Fruit fly (Drosophila melanogaster) whole organism, embryonic: Measurements from ENCODE around the gene VhaM9.7-d.

Experiments
- Abd-B ChIP-seq: fragments of 200-800 bp; sonication (Bioruptor generic); optimal IDR thresholded peaks from 2 replicates; lab custom pipeline; 2018; ENCODE audit warnings: missing biosample characterization, mild to moderate bottlenecking, missing genetic modification characterization, moderate library complexity
- Ada2b ChIP-seq: fragments of 200-800 bp; sonication (Bioruptor generic); IDR thresholded peaks from 2 replicates; pipeline ENCODE4 v1.3.6; 2022; ENCODE audit warnings: missing biosample characterization, missing genetic modification characterization
- B-H1 ChIP-seq: fragments of 200-800 bp; sonication (Bioruptor generic); IDR thresholded peaks from 3 replicates; pipeline ENCODE4 v1.3.6; 2022; ENCODE audit warnings: missing biosample characterization, missing genetic modification characterization
- CG11247 ChIP-seq: fragments of 200-800 bp; sonication (Bioruptor generic); IDR thresholded peaks from 2 replicates; pipeline ENCODE4 v1.3.6; 2022; ENCODE audit warnings: missing biosample characterization, missing genetic modification characterization
- CG11504 ChIP-seq: fragments of 200-800 bp; sonication (Bioruptor generic); optimal IDR thresholded peaks from 3 replicates; lab custom pipeline; 2019; ENCODE audit warnings: missing biosample characterization, mild to moderate bottlenecking, missing genetic modification characterization, moderate library complexity
- CG12104 ChIP-seq: fragments of 200-800 bp; sonication (Bioruptor generic); optimal IDR thresholded peaks from 3 replicates; lab custom pipeline; 2016; ENCODE audit warnings: missing biosample characterization, missing genetic modification characterization
- CG12769 ChIP-seq: fragments of 200-800 bp; sonication (Bioruptor generic); optimal IDR thresholded peaks from 2 replicates; lab custom pipeline; 2019; ENCODE audit warnings: missing biosample characterization, mild to moderate bottlenecking, missing genetic modification characterization, moderate library complexity
- CG14710 ChIP-seq: fragments of 200-800 bp; sonication (Bioruptor generic); optimal IDR thresholded peaks from 3 replicates; lab custom pipeline; 2019; ENCODE audit warnings: missing biosample characterization, mild to moderate bottlenecking, missing genetic modification characterization, moderate library complexity
- CG2116 ChIP-seq: fragments of 200-800 bp; sonication (Bioruptor generic); optimal IDR thresholded peaks from 3 replicates; lab custom pipeline; 2018; ENCODE audit warnings: missing biosample characterization, mild to moderate bottlenecking, missing genetic modification characterization
- CG2129 ChIP-seq: fragments of 200-800 bp; sonication (Bioruptor generic); IDR thresholded peaks from 2 replicates; pipeline ENCODE4 v1.3.6; 2022; ENCODE audit warnings: missing biosample characterization, missing genetic modification characterization; ENCODE audit not compliant: partially characterized antibody
- CG7372 ChIP-seq: fragments of 200-800 bp; sonication (Bioruptor generic); IDR thresholded peaks from 2 replicates; pipeline ENCODE4 v1.3.6; 2022; ENCODE audit warnings: missing biosample characterization, missing genetic modification characterization
- CG8944 ChIP-seq: fragments of 200-800 bp; sonication (Bioruptor generic); optimal IDR thresholded peaks from 3 replicates; lab custom pipeline; 2016; ENCODE audit warnings: missing biosample characterization, missing genetic modification characterization
- CG9437 ChIP-seq: fragments of 200-800 bp; sonication (Bioruptor generic); optimal IDR thresholded peaks from 2 replicates; lab custom pipeline; 2018; ENCODE audit warnings: missing biosample characterization, mild to moderate bottlenecking, missing genetic modification characterization
- CG9817 ChIP-seq: fragments of 200-800 bp; sonication (Bioruptor generic); optimal IDR thresholded peaks from 2 replicates; lab custom pipeline; 2018; ENCODE audit warnings: missing biosample characterization, mild to moderate bottlenecking, missing genetic modification characterization, moderate library complexity
- CG9876 ChIP-seq: fragments of 200-800 bp; sonication (Bioruptor generic); optimal IDR thresholded peaks from 2 replicates; lab custom pipeline; 2016; ENCODE audit warnings: missing biosample characterization, missing genetic modification characterization
- CkIIα-i1 ChIP-seq: fragments of 200-800 bp; sonication (Bioruptor generic); IDR thresholded peaks from 2 replicates; pipeline ENCODE4 v1.3.6; 2022; ENCODE audit warnings: missing biosample characterization, missing genetic modification characterization
- Dip2 ChIP-seq: fragments of 200-800 bp; sonication (Bioruptor generic); IDR thresholded peaks from 2 replicates; pipeline ENCODE4 v1.3.6; 2022; ENCODE audit warnings: missing biosample characterization, missing genetic modification characterization
- Dref ChIP-seq: fragments of 200-800 bp; sonication (Bioruptor generic); IDR thresholded peaks from 2 replicates; pipeline ENCODE4 v1.3.6; 2022; ENCODE audit warnings: missing biosample characterization, missing genetic modification characterization
- E2f2 ChIP-seq: fragments of 200-800 bp; sonication (Bioruptor generic); IDR thresholded peaks from 2 replicates; pipeline ENCODE4 v1.3.6; 2022; ENCODE audit warnings: missing biosample characterization, missing genetic modification characterization
- Fer1 ChIP-seq: fragments of 200-800 bp; sonication (Bioruptor generic); optimal IDR thresholded peaks from 2 replicates; lab custom pipeline; 2017; ENCODE audit warnings: missing biosample characterization, mild to moderate bottlenecking, missing genetic modification characterization
- Gsc ChIP-seq: fragments of 200-800 bp; sonication (Bioruptor generic); IDR thresholded peaks from 2 replicates; pipeline ENCODE4 v1.3.6; 2022; ENCODE audit warnings: missing biosample characterization, missing genetic modification characterization
- HLH3B ChIP-seq: fragments of 200-800 bp; sonication (Bioruptor generic); IDR thresholded peaks from 2 replicates; pipeline ENCODE4 v1.3.6; 2022; ENCODE audit warnings: missing biosample characterization, missing genetic modification characterization
- HLH4C ChIP-seq: fragments of 200-800 bp; sonication (Bioruptor generic); IDR thresholded peaks from 3 replicates; pipeline ENCODE4 v1.3.6; 2022; ENCODE audit warnings: missing biosample characterization, missing genetic modification characterization; ENCODE audit not compliant: partially characterized antibody
- Hey ChIP-seq: fragments of 200-800 bp; sonication (Bioruptor generic); optimal IDR thresholded peaks from 3 replicates; lab custom pipeline; 2018; ENCODE audit warnings: missing biosample characterization, mild to moderate bottlenecking, missing genetic modification characterization
- Hr39 ChIP-seq: fragments of >200 bp; optimal IDR thresholded peaks from 2 replicates; lab custom pipeline; 2017
- Lpt ChIP-seq: fragments of >200 bp; optimal IDR thresholded peaks from 2 replicates; lab custom pipeline; 2018; ENCODE audit warnings: missing biosample characterization, missing genetic modification characterization
- MBD-R2 ChIP-seq: fragments of 200-800 bp; sonication (Bioruptor generic); IDR thresholded peaks from 2 replicates; pipeline ENCODE4 v1.3.6; 2022; ENCODE audit warnings: missing biosample characterization, missing genetic modification characterization
- MTF-1 ChIP-seq: fragments of 200-800 bp; sonication (Bioruptor generic); optimal IDR thresholded peaks from 2 replicates; lab custom pipeline; 2018; ENCODE audit warnings: missing biosample characterization, mild to moderate bottlenecking, missing genetic modification characterization, borderline replicate concordance
- Mad ChIP-seq: fragments of 200-800 bp; sonication (Bioruptor generic); optimal IDR thresholded peaks from 2 replicates; lab custom pipeline; 2016; ENCODE audit warnings: missing biosample characterization, missing genetic modification characterization
- Scr ChIP-seq: fragments of 200-800 bp; sonication (Bioruptor generic); IDR thresholded peaks from 2 replicates; pipeline ENCODE4 v1.3.6; 2022; ENCODE audit warnings: missing biosample characterization, missing genetic modification characterization; ENCODE audit not compliant: partially characterized antibody
- Spps ChIP-seq: fragments of 200-800 bp; sonication (Bioruptor generic); optimal IDR thresholded peaks from 2 replicates; lab custom pipeline; 2018; ENCODE audit warnings: missing biosample characterization, mild to moderate bottlenecking, missing genetic modification characterization
- TFAM ChIP-seq: fragments of 200-800 bp; sonication (Bioruptor generic); optimal IDR thresholded peaks from 2 replicates; lab custom pipeline; 2017; ENCODE audit warnings: missing biosample characterization, missing genetic modification characterization, inconsistent platforms
- Xrp1 ChIP-seq: fragments of 200-800 bp; sonication (Bioruptor generic); IDR thresholded peaks from 2 replicates; pipeline ENCODE4 v1.3.6; 2022; ENCODE audit warnings: missing biosample characterization, missing genetic modification characterization
- ac ChIP-seq: fragments of 200-800 bp; sonication (Bioruptor generic); optimal IDR thresholded peaks from 3 replicates; lab custom pipeline; 2017; ENCODE audit warnings: missing biosample characterization, mild to moderate bottlenecking, missing genetic modification characterization
- ap ChIP-seq: fragments of 200-800 bp; sonication (Bioruptor generic); IDR thresholded peaks from 2 replicates; pipeline ENCODE4 v1.3.6; 2022; ENCODE audit warnings: missing biosample characterization, missing genetic modification characterization
- ara ChIP-seq: fragments of 200-800 bp; sonication (Bioruptor generic); IDR thresholded peaks from 2 replicates; pipeline ENCODE4 v1.3.6; 2022; ENCODE audit warnings: missing biosample characterization, missing genetic modification characterization
- az2 ChIP-seq: fragments of 200-800 bp; sonication (Bioruptor generic); optimal IDR thresholded peaks from 3 replicates; lab custom pipeline; 2016; ENCODE audit warnings: missing biosample characterization, missing genetic modification characterization
- cad ChIP-seq: fragments of >200 bp; optimal IDR thresholded peaks from 2 replicates; lab custom pipeline; 2017; ENCODE audit warnings: missing biosample characterization, missing genetic modification characterization
- cg ChIP-seq: fragments of 200-800 bp; sonication (Bioruptor generic); optimal IDR thresholded peaks from 3 replicates; lab custom pipeline; 2019; ENCODE audit warnings: missing biosample characterization, mild to moderate bottlenecking, missing genetic modification characterization, moderate library complexity
- ci ChIP-seq: fragments of 200-800 bp; sonication (Bioruptor generic); IDR thresholded peaks from 3 replicates; pipeline ENCODE4 v1.3.6; 2022; ENCODE audit warnings: missing biosample characterization, missing genetic modification characterization
- gcm ChIP-seq: fragments of 200-800 bp; sonication (Bioruptor generic); optimal IDR thresholded peaks from 2 replicates; lab custom pipeline; 2019; ENCODE audit warnings: missing biosample characterization, mild to moderate bottlenecking, missing genetic modification characterization, moderate library complexity
- gsb ChIP-seq: fragments of 200-800 bp; sonication (Bioruptor generic); IDR thresholded peaks from 2 replicates; pipeline ENCODE4 v1.3.6; 2022; ENCODE audit warnings: missing biosample characterization, missing genetic modification characterization
- knrl ChIP-seq: fragments of 200-800 bp; sonication (Bioruptor generic); IDR thresholded peaks from 3 replicates; pipeline ENCODE4 v1.3.6; 2022; ENCODE audit warnings: missing biosample characterization, missing genetic modification characterization; ENCODE audit not compliant: partially characterized antibody
- luna ChIP-seq: fragments of 200-800 bp; sonication (Bioruptor generic); optimal IDR thresholded peaks from 2 replicates; lab custom pipeline; 2016; ENCODE audit warnings: missing biosample characterization, missing genetic modification characterization
- oc ChIP-seq: fragments of 200-800 bp; sonication (Bioruptor generic); optimal IDR thresholded peaks from 2 replicates; lab custom pipeline; 2018; ENCODE audit warnings: missing biosample characterization, mild to moderate bottlenecking, missing genetic modification characterization, moderate library complexity
- odd ChIP-seq: fragments of 200-800 bp; sonication (Bioruptor generic); optimal IDR thresholded peaks from 2 replicates; lab custom pipeline; 2017; ENCODE audit warnings: missing biosample characterization, mild to moderate bottlenecking, missing genetic modification characterization
- phol ChIP-seq: fragments of 200-800 bp; sonication (Bioruptor generic); optimal IDR thresholded peaks from 3 replicates; lab custom pipeline; 2018; ENCODE audit warnings: missing biosample characterization, mild to moderate bottlenecking, missing genetic modification characterization, moderate library complexity
- sim ChIP-seq: fragments of 200-800 bp; sonication (Bioruptor generic); IDR thresholded peaks from 2 replicates; pipeline ENCODE4 v1.3.6; 2022; ENCODE audit warnings: missing biosample characterization, missing genetic modification characterization
- stc ChIP-seq: fragments of 200-800 bp; sonication (Bioruptor generic); IDR thresholded peaks from 2 replicates; pipeline ENCODE4 v1.3.6; 2022; ENCODE audit warnings: missing biosample characterization, missing genetic modification characterization
- tna ChIP-seq: fragments of 200-800 bp; sonication (Bioruptor generic); IDR thresholded peaks from 2 replicates; pipeline ENCODE4 v1.3.6; 2022; ENCODE audit warnings: missing biosample characterization, missing genetic modification characterization; ENCODE audit not compliant: partially characterized antibody
- usp ChIP-seq: fragments of >200 bp; optimal IDR thresholded peaks from 2 replicates; lab custom pipeline; 2017; ENCODE audit warnings: missing biosample characterization, missing genetic modification characterization
- vfl ChIP-seq: fragments of 200-800 bp; sonication (Bioruptor generic); optimal IDR thresholded peaks from 2 replicates; lab custom pipeline; 2016; ENCODE audit warnings: missing biosample characterization, missing genetic modification characterization
- yki ChIP-seq: fragments of >200 bp; optimal IDR thresholded peaks from 3 replicates; lab custom pipeline; 2018

Gene VhaM9.7-d

dm6 chr3R:16960219-16960618, 14.8 kb upstream of the VhaM9.7-d start (continued):
- TF ChIP-seq Xrp1 (GFP tag; lab: Robert Waterston, UW) (no peak), MTF-1 (GFP tag; lab: Kevin White, UChicago) (no peak), gcm (GFP tag; lab: Kevin White, UChicago) (peak; percentile 70), TFAM (GFP tag; lab: Kevin White, UChicago) (no peak), Mad (GFP tag; lab: Kevin White, UChicago) (no peak), Ada2b (no peak), ap (GFP tag; lab: Robert Waterston, UW) (no peak), HLH4C (no peak), CG14710 (tag; lab: Kevin White, UChicago) (no peak), E2f2 (GFP tag; lab: Robert Waterston, UW) (no peak), Gsc (GFP tag; lab: Robert Waterston, UW) (no peak), ac (GFP tag; lab: Kevin White, UChicago) (no peak), CG9437 (no peak), CG8944 (GFP tag; lab: Kevin White, UChicago) (no peak), Spps (tag; lab: Kevin White, UChicago) (no peak), knrl (GFP tag; lab: Robert Waterston, UW) (no peak), az2 (GFP tag; lab: Kevin White, UChicago) (no peak), CG11504 (no peak), tna (GFP tag; lab: Robert Waterston, UW) (no peak), odd (GFP tag; lab: Kevin White, UChicago) (no peak), Hey (tag; lab: Kevin White, UChicago) (no peak), cg (GFP tag; lab: Kevin White, UChicago) (peak; percentile 99), CG11247 (no peak), Scr (GFP tag; lab: Robert Waterston, UW) (no peak), CG2116 (GFP tag; lab: Kevin White, UChicago) (no peak), ara (0 out of 2 replicates have a peak, but pooled peaks have one; percentile 12), MBD-R2 (0 out of 2 replicates have a peak, but pooled peaks have one; percentile 9), B-H1 (GFP tag; lab: Robert Waterston, UW) (no peak), CkIIα-i1 (no peak), sim (GFP tag; lab: Robert Waterston, UW) (no peak), stc (GFP tag; lab: Robert Waterston, UW) (no peak), phol (tag; lab: Kevin White, UChicago) (peak; percentile 31), Fer1 (GFP tag; lab: Kevin White, UChicago) (no peak), luna (GFP tag; lab: Kevin White, UChicago) (no peak), CG7372 (GFP tag; lab: Robert Waterston, UW) (no peak), yki (lab: Kevin White, UChicago) (no peak), Lpt (no peak), Dref (GFP tag; lab: Robert Waterston, UW) (no peak), CG9817 (tag; lab: Kevin White, UChicago) (no peak), oc (tag; lab: Kevin White, UChicago) (no peak), CG9876 (GFP tag; lab: Kevin White, UChicago) (no peak), HLH3B (GFP tag; lab: Robert Waterston, UW) (no peak), usp (GFP tag; lab: Kevin White, UChicago) (no peak), ci (no peak), gsb (GFP tag; lab: Robert Waterston, UW) (no peak), CG12769 (tag; lab: Kevin White, UChicago) (no peak), Dip2 (no peak), Hr39 (lab: Kevin White, UChicago) (no peak), Abd-B (peak; percentile 90), vfl (GFP tag; lab: Kevin White, UChicago) (no peak), cad (GFP tag; lab: Kevin White, UChicago) (peak; percentile 66), CG2129 (GFP tag; lab: Robert Waterston, UW) (no peak), CG12104 (GFP tag; lab: Kevin White, UChicago) (no peak)
